2 fruit fly cellular contexts compared by ENCODE assay signal in the genomic region with DNA sequence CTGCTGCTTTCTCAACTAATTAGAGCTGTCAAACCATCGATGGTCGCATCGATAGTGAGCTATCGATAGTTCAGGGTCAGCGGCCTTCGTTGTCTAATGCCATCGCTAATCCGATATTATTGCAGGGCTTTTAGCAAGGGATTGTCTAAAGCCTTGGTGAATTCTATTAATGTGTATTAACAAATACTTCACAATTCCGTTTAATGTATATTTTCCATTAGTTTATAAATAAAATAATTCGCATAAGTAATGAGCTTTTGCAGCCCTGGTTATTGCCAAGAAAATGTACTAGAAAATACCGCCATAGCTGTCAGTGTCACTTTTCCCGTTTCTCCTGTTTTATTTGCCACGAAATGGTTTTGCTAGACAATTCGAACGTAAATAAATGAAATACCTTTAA.
A peak's percentile ranks its signal among the peaks of the same experiment; 100 is the strongest.
TF ChIP-seq lines count a peak whose summit lies in the region.

Gene EloB, minus strand, starts transcription at position 35 of the 400 bp plus-strand sequence.
Gene Srp14, plus strand, starts transcription at position 300 of the 400 bp plus-strand sequence.

TF ChIP-seq in whole organism, embryonic, 481 proteins besides CTCF, POLR2A, EP300 and RAD21 (continued from another document and continues in another):
- peak; percentile 97 for TF ChIP-seq hbn (GFP tag; IDR thresholded peaks at IDR 0.05; lab: Robert Waterston, UW; ENCODE audit: partially characterized antibody)
- TF ChIP-seq p53 (GFP tag; optimal IDR thresholded peaks at IDR 0.05; lab: Kevin White, UChicago), result peak; percentile 56
- peak; percentile 46 for TF ChIP-seq CG31388 (GFP tag; optimal IDR thresholded peaks at IDR 0.05; lab: Kevin White, UChicago)
- TF ChIP-seq tx (GFP tag; optimal IDR thresholded peaks at IDR 0.05; lab: Kevin White, UChicago), result peak; percentile 76
- TF ChIP-seq CG6654 (GFP tag; optimal IDR thresholded peaks at IDR 0.05; lab: Kevin White, UChicago), result no peak
- TF ChIP-seq knrl (GFP tag; IDR thresholded peaks at IDR 0.05; lab: Robert Waterston, UW; ENCODE audit: partially characterized antibody), result peak; percentile 98
- peak; percentile 99 for TF ChIP-seq BEAF-32 (GFP tag; optimal IDR thresholded peaks at IDR 0.05; lab: Kevin White, UChicago)
- peak; percentile 49; the same call in 1 of the 2 replicates for TF ChIP-seq CG7372 (GFP tag; IDR thresholded peaks at IDR 0.05; lab: Robert Waterston, UW)
- TF ChIP-seq lov (optimal IDR thresholded peaks at IDR 0.05; lab: Kevin White, UChicago), result no peak
- TF ChIP-seq lov (GFP tag; IDR thresholded peaks at IDR 0.05; lab: Robert Waterston, UW), result no peak
- TF ChIP-seq ATbp (GFP tag; optimal IDR thresholded peaks at IDR 0.05; lab: Kevin White, UChicago), result peak; percentile 24
- no peak for TF ChIP-seq eve (GFP tag; optimal IDR thresholded peaks at IDR 0.05; lab: Kevin White, UChicago)
- peak; percentile 69 for TF ChIP-seq CG4820 (GFP tag; optimal IDR thresholded peaks at IDR 0.05; lab: Kevin White, UChicago)
- peak; percentile 95 for TF ChIP-seq CG7963 (GFP tag; IDR thresholded peaks at IDR 0.05; lab: Robert Waterston, UW; ENCODE audit: partially characterized antibody)
- peak; percentile 98 for TF ChIP-seq sna (GFP tag; IDR thresholded peaks at IDR 0.05; lab: Robert Waterston, UW; ENCODE audit: partially characterized antibody)
- TF ChIP-seq CG7839 (tag; optimal IDR thresholded peaks at IDR 0.05; lab: Kevin White, UChicago), result peak; percentile 77
- peak; percentile 48; the same call in 2 of the 3 replicates for TF ChIP-seq CG14050 (GFP tag; IDR thresholded peaks at IDR 0.05; lab: Robert Waterston, UW)
- peak; percentile 63 for TF ChIP-seq Spps (tag; optimal IDR thresholded peaks at IDR 0.05; lab: Kevin White, UChicago)
- TF ChIP-seq Doc2 (GFP tag; IDR thresholded peaks at IDR 0.05; lab: Robert Waterston, UW), result no peak
- no peak for TF ChIP-seq ac (GFP tag; optimal IDR thresholded peaks at IDR 0.05; lab: Kevin White, UChicago)
- peak; percentile 64; the same call in 2 of the 3 replicates for TF ChIP-seq Mrtf (GFP tag; IDR thresholded peaks at IDR 0.05; lab: Robert Waterston, UW)
- TF ChIP-seq CG3847 (GFP tag; IDR thresholded peaks at IDR 0.05; lab: Robert Waterston, UW), result peak; percentile 87
- TF ChIP-seq salm (tag; optimal IDR thresholded peaks at IDR 0.05; lab: Kevin White, UChicago), result peak; percentile 76
- peak; percentile 77 for TF ChIP-seq Lhr (GFP tag; optimal IDR thresholded peaks at IDR 0.05; lab: Kevin White, UChicago)
- TF ChIP-seq CG11723 (GFP tag; optimal IDR thresholded peaks at IDR 0.05; lab: Kevin White, UChicago), result peak; percentile 64
- TF ChIP-seq CG6689 (GFP tag; IDR thresholded peaks at IDR 0.05; lab: Robert Waterston, UW), result peak; percentile 71
- peak; percentile 87 for TF ChIP-seq sug (tag; optimal IDR thresholded peaks at IDR 0.05; lab: Kevin White, UChicago)
- peak; percentile 72 for TF ChIP-seq Ada2b (GFP tag; IDR thresholded peaks at IDR 0.05; lab: Robert Waterston, UW)
- no peak for TF ChIP-seq oc (tag; optimal IDR thresholded peaks at IDR 0.05; lab: Kevin White, UChicago)
- peak; percentile 1 for TF ChIP-seq sima (GFP tag; optimal IDR thresholded peaks at IDR 0.05; lab: Kevin White, UChicago)
- peak; percentile 81 for TF ChIP-seq Dad (GFP tag; optimal IDR thresholded peaks at IDR 0.05; lab: Kevin White, UChicago)
- TF ChIP-seq nerfin-2 (GFP tag; IDR thresholded peaks at IDR 0.05; lab: Robert Waterston, UW; ENCODE audit: partially characterized antibody), result peak; percentile 88
- peak; percentile 1 for TF ChIP-seq org-1 (GFP tag; optimal IDR thresholded peaks at IDR 0.05; lab: Kevin White, UChicago)
- TF ChIP-seq dan (GFP tag; IDR thresholded peaks at IDR 0.05; lab: Robert Waterston, UW), result no peak
- peak; percentile 77 for TF ChIP-seq CG7987 (GFP tag; optimal IDR thresholded peaks at IDR 0.05; lab: Kevin White, UChicago)
- no peak for TF ChIP-seq pros (GFP tag; optimal IDR thresholded peaks at IDR 0.05; lab: Kevin White, UChicago)
- TF ChIP-seq lola (GFP tag; optimal IDR thresholded peaks at IDR 0.05; lab: Kevin White, UChicago), result peak in 1 of 3 experiments; percentile 77
- TF ChIP-seq zen (tag; optimal IDR thresholded peaks at IDR 0.05; lab: Kevin White, UChicago), result peak; percentile 85
- TF ChIP-seq exex (tag; optimal IDR thresholded peaks at IDR 0.05; lab: Kevin White, UChicago), result no peak
- TF ChIP-seq CG11695 (GFP tag; IDR thresholded peaks at IDR 0.05; lab: Robert Waterston, UW), result peak; percentile 74
- peak; percentile 51 for TF ChIP-seq mirr (GFP tag; optimal IDR thresholded peaks at IDR 0.05; lab: Kevin White, UChicago)
- peak in 1 of 2 experiments; percentile 27 for TF ChIP-seq crp (GFP tag; optimal IDR thresholded peaks at IDR 0.05; lab: Kevin White, UChicago)
- TF ChIP-seq tup (GFP tag; optimal IDR thresholded peaks at IDR 0.05; lab: Kevin White, UChicago), result peak; percentile 60
- TF ChIP-seq Gug (GFP tag; IDR thresholded peaks at IDR 0.05; lab: Robert Waterston, UW), result peak; percentile 86
- TF ChIP-seq gsb (GFP tag; IDR thresholded peaks at IDR 0.05; lab: Robert Waterston, UW), result 0 out of 2 replicates have a peak, but pooled peaks have one; percentile 18
- peak; percentile 95 for TF ChIP-seq CG14710 (tag; optimal IDR thresholded peaks at IDR 0.05; lab: Kevin White, UChicago)
- peak; percentile 95 for TF ChIP-seq Dref (GFP tag; IDR thresholded peaks at IDR 0.05; lab: Robert Waterston, UW)
- peak; percentile 70 for TF ChIP-seq CG10959 (GFP tag; IDR thresholded peaks at IDR 0.05; lab: Robert Waterston, UW)
- TF ChIP-seq CG12299 (tag; optimal IDR thresholded peaks at IDR 0.05; lab: Kevin White, UChicago), result peak; percentile 81
- no peak for TF ChIP-seq ash1 (GFP tag; optimal IDR thresholded peaks at IDR 0.05; lab: Kevin White, UChicago)
- no peak for TF ChIP-seq usp (GFP tag; optimal IDR thresholded peaks at IDR 0.05; lab: Kevin White, UChicago)
- peak; percentile 77 for TF ChIP-seq E2f1 (GFP tag; IDR thresholded peaks at IDR 0.05; lab: Robert Waterston, UW)
- peak; percentile 73 for TF ChIP-seq slou (GFP tag; optimal IDR thresholded peaks at IDR 0.05; lab: Kevin White, UChicago)
- TF ChIP-seq pho (GFP tag; optimal IDR thresholded peaks at IDR 0.05; lab: Kevin White, UChicago), result peak; percentile 84
- peak; percentile 63 for TF ChIP-seq repo (GFP tag; optimal IDR thresholded peaks at IDR 0.05; lab: Kevin White, UChicago)
- peak; percentile 55; the same call in 1 of the 2 replicates for TF ChIP-seq ttk (GFP tag; IDR thresholded peaks at IDR 0.05; lab: Robert Waterston, UW)
- peak; percentile 87 for TF ChIP-seq gro (GFP tag; optimal IDR thresholded peaks at IDR 0.05; lab: Kevin White, UChicago)
- TF ChIP-seq tio (GFP tag; optimal IDR thresholded peaks at IDR 0.05; lab: Kevin White, UChicago), result no peak
- peak; percentile 52 for TF ChIP-seq cwo (GFP tag; optimal IDR thresholded peaks at IDR 0.05; lab: Kevin White, UChicago)
- peak; percentile 86 for TF ChIP-seq CoRest (tag; optimal IDR thresholded peaks at IDR 0.05; lab: Kevin White, UChicago)
- no peak for TF ChIP-seq CG4360 (GFP tag; IDR thresholded peaks at IDR 0.05; lab: Robert Waterston, UW)
- peak; percentile 89 for TF ChIP-seq Hsf (GFP tag; optimal IDR thresholded peaks at IDR 0.05; lab: Kevin White, UChicago)

TF ChIP-seq in whole organism, prepupa, 60 proteins besides CTCF, POLR2A, EP300 and RAD21 (continued from another document):
- peak; percentile 65 for TF ChIP-seq CG8119 (GFP tag; IDR thresholded peaks at IDR 0.05; lab: Robert Waterston, UW)
- no peak for TF ChIP-seq spab (GFP tag; optimal IDR thresholded peaks at IDR 0.05; lab: Kevin White, UChicago)
- TF ChIP-seq salr (GFP tag; optimal IDR thresholded peaks at IDR 0.05; lab: Kevin White, UChicago), result no peak
- TF ChIP-seq Smox (GFP tag; optimal IDR thresholded peaks at IDR 0.05; lab: Kevin White, UChicago), result no peak
- TF ChIP-seq net (GFP tag; optimal IDR thresholded peaks at IDR 0.05; lab: Kevin White, UChicago), result no peak
- TF ChIP-seq achi (GFP tag; optimal IDR thresholded peaks at IDR 0.05; lab: Kevin White, UChicago), result peak; percentile 100
- TF ChIP-seq esn (GFP tag; optimal IDR thresholded peaks at IDR 0.05; lab: Kevin White, UChicago), result peak; percentile 89
- no peak for TF ChIP-seq CG10669 (GFP tag; optimal IDR thresholded peaks at IDR 0.05; lab: Kevin White, UChicago)
- TF ChIP-seq CG10631 (GFP tag; optimal IDR thresholded peaks at IDR 0.05; lab: Kevin White, UChicago), result no peak
